Worm (Caenorhabditis elegans) whole organism, midembryonic: Measurements from ENCODE around the gene C17G1.14.

Experiments
- T22C8.4 ChIP-seq: fragments of 200-800 bp; sonication (Bioruptor generic); IDR thresholded peaks from 2 replicates; pipeline ENCODE4 v1.3.6; 2022; ENCODE audit warnings: missing genetic modification characterization, missing compliant biosample characterization
- flt-1 ChIP-seq: fragments of 200-800 bp; sonication (Bioruptor generic); IDR thresholded peaks from 2 replicates; pipeline ENCODE4 v1.3.6; 2022; ENCODE audit warnings: missing genetic modification characterization, missing compliant biosample characterization
- klf-2 ChIP-seq: fragments of 200-800 bp; sonication (Bioruptor generic); conservative IDR thresholded peaks from 2 replicates; pipeline ENCODE4 v1.3.6; 2022; ENCODE audit warnings: missing genetic modification reagents, missing genetic modification characterization, missing compliant biosample characterization
- ref-1 ChIP-seq: fragments of 200-800 bp; sonication (Bioruptor generic); conservative IDR thresholded peaks from 2 replicates; pipeline ENCODE4 v1.3.6; 2022; ENCODE audit warnings: missing genetic modification reagents, missing genetic modification characterization, missing compliant biosample characterization

- TF ChIP-seq flt-1: no peak
- TF ChIP-seq ref-1 (GFP tag; lab: Robert Waterston, UW): no peak
- no peak for TF ChIP-seq klf-2
- TF ChIP-seq T22C8.4 (GFP tag; lab: Robert Waterston, UW): no peak
Measured at ce11 chrX:9924962-9925361, 13.7 kb upstream of the C17G1.14 start, which contains the start of gene ugt-23.
